Fruit fly (Drosophila melanogaster): Measurements from ENCODE around the gene CG9399.

DNA sequence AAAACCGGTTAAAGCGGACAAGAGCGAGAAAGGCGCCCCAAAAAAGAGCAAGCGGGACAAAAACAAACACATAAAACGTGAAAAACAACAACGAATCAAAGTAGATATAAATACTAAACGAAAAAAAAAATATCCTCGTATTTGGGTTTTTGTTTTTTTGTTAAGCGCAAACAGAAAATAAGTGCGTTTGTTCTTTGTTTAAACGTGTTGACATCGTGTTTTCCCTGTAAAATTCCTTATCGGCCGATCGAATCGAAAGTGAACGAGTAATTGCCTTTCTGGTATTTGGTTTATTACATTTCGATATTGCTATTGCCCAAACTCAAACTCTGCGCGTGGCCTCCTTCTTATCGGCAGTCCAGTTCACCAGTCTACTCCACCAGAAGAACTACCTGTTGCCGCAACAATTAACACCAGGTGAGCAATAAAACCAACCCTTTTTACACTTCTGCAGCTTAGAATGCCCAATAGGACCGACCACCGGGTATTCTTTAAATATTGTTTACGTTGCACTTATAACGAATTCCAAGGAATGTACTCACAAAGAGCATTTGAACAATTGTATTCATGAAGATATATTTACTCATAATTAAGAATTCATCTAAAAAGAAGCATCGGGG lies 17.9 kb upstream of the CG9399 start:
- TF ChIP-seq usp (GFP tag; optimal IDR thresholded peaks at IDR 0.05) (no peak), Dll (optimal IDR thresholded peaks at IDR 0.05) (no peak), psq (optimal IDR thresholded peaks at IDR 0.05) (no peak), CG8478 (optimal IDR thresholded peaks at IDR 0.05) (no peak), pan (optimal IDR thresholded peaks at IDR 0.05) (no peak)
